Worm (Caenorhabditis elegans): ENCODE measurements around the gene srh-122.

srh-122 gene

DNA sequence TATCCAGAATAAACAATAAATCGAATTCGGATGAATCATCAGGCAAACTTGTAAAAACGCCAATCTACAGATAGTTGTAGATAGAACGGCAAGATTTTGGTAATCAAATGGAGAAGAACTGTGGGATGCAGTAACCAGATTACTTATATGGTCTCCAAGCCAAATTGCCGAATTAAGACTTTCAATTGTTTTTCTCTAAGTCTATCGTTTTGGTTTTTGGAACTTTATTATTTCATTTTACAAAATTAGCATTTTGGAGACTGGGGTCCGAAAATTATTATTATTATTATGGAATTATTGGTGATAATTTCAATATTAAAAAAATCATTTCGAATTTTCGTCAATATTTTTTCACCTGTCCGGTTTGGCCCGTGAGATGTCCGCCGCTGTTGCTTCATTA is 38.4 kb downstream of the srh-122 start, which contains the start of gene clec-228:
TSS of gene clec-228 (minus strand) at position 101 of the 400 bp plus-strand sequence.
- no peak for TF ChIP-seq unc-62 (GFP tag; optimal IDR thresholded peaks at IDR 0.05)

DNA sequence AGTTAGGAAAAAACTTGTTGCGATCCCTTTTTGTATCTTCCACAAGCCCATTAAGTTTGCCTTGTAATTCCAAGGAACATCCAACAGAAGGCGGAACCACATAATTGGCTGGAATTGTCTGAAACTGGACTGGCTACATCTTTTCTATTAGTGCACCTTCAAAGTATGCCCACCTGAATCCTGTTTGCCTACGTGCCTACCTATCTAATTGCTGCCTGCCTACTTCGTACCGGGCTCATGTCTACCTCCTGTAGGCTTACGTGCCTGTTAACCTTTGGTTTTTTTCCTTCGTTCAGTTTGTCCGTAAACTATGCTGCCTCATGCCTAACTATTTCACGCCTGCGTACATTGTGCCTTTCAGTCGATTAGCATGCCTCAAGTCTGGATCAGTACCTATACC is 40.4 kb downstream of the srh-122 start, which contains the start of gene wrt-7:
TSS of gene wrt-7 (minus strand) at position 101 of the 400 bp plus-strand sequence.
- TF ChIP-seq unc-62 (GFP tag; optimal IDR thresholded peaks at IDR 0.05), result no peak

DNA sequence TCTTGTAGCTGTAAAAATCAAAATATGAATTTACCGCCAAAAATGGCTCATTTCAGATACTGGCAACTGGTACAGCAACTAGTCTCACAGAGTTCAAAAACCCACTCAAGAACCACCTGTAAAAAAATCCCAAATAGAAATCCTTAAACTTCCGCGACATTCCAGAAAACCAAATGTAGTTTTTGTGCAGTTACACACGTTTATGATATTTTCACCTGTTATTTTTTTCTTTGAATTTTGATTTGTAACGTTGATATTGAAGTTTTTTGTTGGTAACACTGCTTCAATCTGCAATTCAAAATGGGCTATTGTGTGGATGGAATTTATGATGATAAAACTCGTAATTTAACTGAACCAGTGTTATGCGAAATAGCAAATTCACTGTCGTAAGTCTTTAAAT is 45.0 kb downstream of the srh-122 start, which contains the start of gene srw-113:
TSS of gene srw-113 (plus strand) at position 301 of the 400 bp plus-strand sequence.
- no peak for TF ChIP-seq unc-62 (GFP tag; optimal IDR thresholded peaks at IDR 0.05)

DNA sequence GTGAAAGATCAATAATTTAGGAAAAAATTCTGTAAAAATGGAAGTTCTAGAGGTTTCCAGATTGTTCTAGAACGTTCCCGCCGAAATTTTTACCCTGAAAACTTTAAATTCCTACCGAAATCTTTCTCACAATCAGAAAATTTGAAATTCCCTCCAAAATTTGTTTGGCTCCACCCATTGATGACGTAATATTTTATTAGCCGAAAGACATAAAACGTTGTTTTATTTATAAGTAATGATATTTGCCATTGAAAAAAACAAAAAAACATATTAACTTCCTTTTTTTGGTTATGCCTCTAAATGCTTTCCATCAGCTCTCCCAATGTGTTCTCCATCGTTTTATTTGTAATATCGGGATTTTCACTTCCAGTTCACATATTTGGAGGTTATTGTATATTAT is 47.5 kb downstream of the srh-122 start, which contains the start of gene srh-295:
TSS of gene srh-295 (plus strand) at position 301 of the 400 bp plus-strand sequence.
- no peak for TF ChIP-seq unc-62 (GFP tag; optimal IDR thresholded peaks at IDR 0.05)

DNA sequence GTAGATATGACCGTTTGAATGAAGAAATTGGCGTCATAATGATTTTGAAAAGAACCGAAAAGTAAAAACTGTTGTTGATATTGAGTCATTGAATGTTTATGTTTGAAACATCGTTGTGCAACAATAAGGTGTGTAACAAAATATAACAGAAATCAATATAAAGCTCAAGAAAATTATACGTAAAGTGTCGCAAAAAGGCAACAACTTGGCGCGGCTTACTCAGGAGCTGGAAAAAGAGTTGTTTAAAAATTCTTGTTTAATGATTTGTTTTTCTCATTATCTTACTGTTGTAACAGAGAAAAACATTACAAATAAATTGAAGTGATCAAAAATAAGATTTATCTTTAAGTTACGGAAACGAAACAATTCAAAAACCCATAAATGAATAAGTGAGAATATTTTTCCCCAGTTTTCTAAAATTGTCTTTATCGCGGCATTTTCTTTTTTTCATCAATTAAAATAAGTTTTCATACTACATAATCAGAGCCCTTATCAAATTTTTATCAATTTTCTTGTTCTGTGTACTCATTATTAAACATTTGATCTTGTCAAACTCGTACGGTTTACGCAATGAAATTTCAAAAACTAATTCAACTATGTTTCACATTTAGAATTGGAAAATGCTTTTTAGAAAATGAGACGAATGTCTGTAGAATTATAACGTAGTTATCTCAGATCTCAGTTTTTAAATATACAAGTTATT is 49.9 kb downstream of the srh-122 start, which contains the start of gene ZK1037.6:
TSS of gene ZK1037.6 (minus strand) at position 51 of the 703 bp plus-strand sequence.
- TF ChIP-seq unc-62 (GFP tag; optimal IDR thresholded peaks at IDR 0.05), result no peak

All from whole organism, dauer.